Worm (Caenorhabditis elegans): Measurements from ENCODE around the gene Y43F8B.19.

Y43F8B.19 gene

DNA sequence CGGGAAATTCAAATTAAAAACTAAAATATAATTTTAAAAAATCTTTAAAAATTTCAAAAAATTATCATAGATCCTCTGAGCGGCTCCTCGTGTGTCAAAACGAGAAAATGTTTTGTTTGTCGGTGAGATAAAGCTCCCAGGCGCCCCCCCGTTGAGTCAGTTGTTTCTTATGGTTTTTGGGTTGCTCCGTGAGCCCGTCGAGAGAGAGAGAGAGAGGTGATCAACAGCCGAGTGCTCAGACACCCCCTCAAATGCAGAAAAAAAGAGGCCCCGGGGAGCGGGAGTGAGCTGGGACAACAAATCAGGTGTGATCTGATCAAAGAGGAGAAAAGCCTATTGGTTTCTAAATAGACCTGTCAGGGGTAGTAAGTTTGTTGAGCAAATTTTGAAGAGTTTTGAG, 34.6 kb upstream of the Y43F8B.19 start:
- TF ChIP-seq lin-14 (GFP tag; optimal IDR thresholded peaks at IDR 0.05) (no peak), rnt-1 (tag; optimal IDR thresholded peaks at IDR 0.05) (peak; percentile 52), nhr-19 (GFP tag; conservative IDR thresholded peaks at IDR 0.05) (0 out of 2 replicates have a peak, but pooled peaks have one; percentile 21)

DNA sequence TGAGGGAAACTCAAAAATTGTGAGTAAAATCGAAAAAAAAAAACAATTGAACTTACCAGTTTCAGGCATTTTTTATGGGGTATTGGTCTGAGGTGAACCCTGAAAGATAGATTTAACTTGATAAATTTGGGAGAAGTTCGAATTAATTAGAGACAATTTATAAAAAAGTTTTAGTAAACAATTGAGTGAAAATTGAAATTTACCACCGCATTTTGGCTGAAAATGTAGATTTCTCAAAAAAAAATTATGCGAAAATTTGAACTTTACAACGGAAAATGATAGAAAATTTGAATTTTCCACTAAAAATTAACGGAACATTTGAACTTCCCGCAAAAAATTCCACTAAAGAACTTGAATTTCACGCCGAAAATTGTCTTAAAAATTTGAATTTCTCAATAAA, 34.0 kb upstream of the Y43F8B.19 start, which contains the start of gene Y43F8B.1:
TSS of gene Y43F8B.1 (minus strand) at position 101 of the 400 bp plus-strand sequence.
- TF ChIP-seq ama-1 (optimal IDR thresholded peaks at IDR 0.05) (no peak), hlh-17 (GFP tag; optimal IDR thresholded peaks at IDR 0.05; ENCODE audit: borderline replicate concordance) (no peak), snpc-4 (tag; optimal IDR thresholded peaks at IDR 0.05) (no peak), xbp-1 (tag; optimal IDR thresholded peaks at IDR 0.05) (no peak), lin-13 (GFP tag; optimal IDR thresholded peaks at IDR 0.05) (no peak), grh-1 (GFP tag; IDR thresholded peaks at IDR 0.05) (no peak), zag-1 (tag; optimal IDR thresholded peaks at IDR 0.05) (no peak), blmp-1 (tag; optimal IDR thresholded peaks at IDR 0.05) (no peak), lin-39 (tag; optimal IDR thresholded peaks at IDR 0.05) (no peak), tlp-1 (tag; optimal IDR thresholded peaks at IDR 0.05) (no peak), mab-9 (GFP tag; IDR thresholded peaks at IDR 0.05) (no peak), nhr-77 (tag; optimal IDR thresholded peaks at IDR 0.05) (no peak), sup-37 (GFP tag; optimal IDR thresholded peaks at IDR 0.05) (no peak), nhr-47 (tag; optimal IDR thresholded peaks at IDR 0.05) (no peak), nhr-11 (tag; optimal IDR thresholded peaks at IDR 0.05) (no peak), ztf-11 (tag; optimal IDR thresholded peaks at IDR 0.05) (no peak), aly-2 (tag; optimal IDR thresholded peaks at IDR 0.05) (no peak)

DNA sequence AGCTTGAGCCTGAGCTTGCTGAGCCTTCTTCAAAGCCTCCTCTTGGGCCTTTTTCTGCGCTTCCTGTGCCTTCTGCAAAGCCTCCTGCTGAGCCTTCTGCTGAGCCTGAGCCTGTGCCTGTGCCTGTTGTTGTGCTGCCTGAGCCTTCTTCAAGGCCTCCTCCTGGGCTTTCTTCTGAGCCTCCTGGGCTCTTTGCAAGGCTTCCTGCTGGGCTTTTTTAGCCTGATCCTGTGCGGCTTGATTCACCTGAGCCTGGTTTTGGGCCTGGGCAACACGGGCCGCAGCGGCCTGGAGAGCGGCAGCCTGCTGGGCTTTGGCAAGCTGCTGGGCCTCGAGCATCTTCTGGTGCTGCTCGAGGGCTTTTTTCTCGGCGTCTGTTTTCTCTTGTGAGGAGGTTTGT, 32.9 kb upstream of the Y43F8B.19 start:
- TF ChIP-seq Y116A8C.19 (tag; optimal IDR thresholded peaks at IDR 0.05; ENCODE audit: borderline replicate concordance) (no peak), unc-62 (GFP tag; optimal IDR thresholded peaks at IDR 0.05) (no peak), lsy-2 (tag; optimal IDR thresholded peaks at IDR 0.05) (no peak), fkh-4 (tag; optimal IDR thresholded peaks at IDR 0.05; ENCODE audit: borderline replicate concordance) (no peak), ets-5 (GFP tag; IDR thresholded peaks at IDR 0.05) (no peak), nhr-11 (tag; optimal IDR thresholded peaks at IDR 0.05) (no peak), elt-2 (tag; optimal IDR thresholded peaks at IDR 0.05) (no peak), nhr-12 (tag; optimal IDR thresholded peaks at IDR 0.05) (no peak)

DNA sequence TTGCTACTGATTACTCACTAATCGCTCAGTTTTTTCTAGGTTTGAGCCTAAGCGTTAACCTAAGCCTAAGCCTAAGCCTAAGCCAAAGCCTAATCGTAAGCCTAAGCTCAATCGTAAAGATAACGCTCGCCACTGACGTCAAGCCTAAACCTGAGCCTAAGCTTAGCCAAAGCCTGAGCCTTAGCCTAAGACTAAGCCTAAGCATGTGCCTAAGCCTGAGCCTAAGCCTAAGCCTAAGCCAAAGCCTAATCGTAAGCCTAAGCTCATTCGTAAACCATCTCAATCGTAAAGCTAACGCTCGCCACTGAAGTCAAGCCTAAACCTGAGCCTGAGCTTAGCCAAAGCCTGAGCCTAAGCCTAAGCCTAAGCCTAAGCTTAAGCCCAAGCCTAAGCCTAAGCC, 31.4 kb upstream of the Y43F8B.19 start:
- TF ChIP-seq C16A3.4 (tag; optimal IDR thresholded peaks at IDR 0.05) (no peak), zip-4 (GFP tag; optimal IDR thresholded peaks at IDR 0.05) (no peak), sup-37 (GFP tag; optimal IDR thresholded peaks at IDR 0.05) (no peak), ztf-4 (tag; optimal IDR thresholded peaks at IDR 0.05) (no peak), sptf-1 (tag; optimal IDR thresholded peaks at IDR 0.05) (no peak)

DNA sequence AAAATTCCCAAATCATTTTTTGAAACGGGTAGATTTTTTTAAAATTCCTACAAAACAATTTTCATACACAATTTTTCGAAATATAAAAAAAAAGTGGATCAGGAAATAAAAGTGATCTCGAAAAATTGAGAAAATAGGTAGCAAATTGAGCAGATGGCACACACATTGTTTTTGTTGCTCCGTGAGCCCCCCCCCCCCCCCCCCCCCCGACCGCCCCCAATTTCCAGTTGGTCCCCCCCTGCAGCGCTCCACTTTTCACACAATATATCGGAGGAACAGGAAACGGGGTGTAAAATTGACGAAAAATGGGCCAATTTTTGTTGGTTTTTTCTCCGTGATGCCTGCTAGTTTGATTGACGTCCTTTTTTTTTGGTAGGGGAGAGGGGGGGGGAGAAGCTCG, 28.8 kb upstream of the Y43F8B.19 start:
- TF ChIP-seq isw-1 (GFP tag; IDR thresholded peaks at IDR 0.05) (no peak), swsn-7 (tag; optimal IDR thresholded peaks at IDR 0.05) (no peak), nhr-11 (tag; optimal IDR thresholded peaks at IDR 0.05) (no peak), nhr-19 (GFP tag; conservative IDR thresholded peaks at IDR 0.05) (0 out of 2 replicates have a peak, but pooled peaks have one; percentile 6), mep-1 (tag; optimal IDR thresholded peaks at IDR 0.05) (no peak), ceh-8 (GFP tag; optimal IDR thresholded peaks at IDR 0.05) (peak; percentile 76), lin-14 (GFP tag; optimal IDR thresholded peaks at IDR 0.05) (peak; percentile 77), nhr-76 (tag; optimal IDR thresholded peaks at IDR 0.05) (no peak)
